Worm (Caenorhabditis elegans) whole organism, late embryonic: ENCODE data around the gene jnk-1.

Source experiments
- C08G9.2 ChIP-seq: sonication (generic microtip); optimal IDR thresholded peaks from 2 replicates; lab custom pipeline; 2016; ENCODE audit warnings: mild to moderate bottlenecking, missing genetic modification characterization, moderate library complexity, missing compliant biosample characterization
- C38D4.7 ChIP-seq: fragments of 200-800 bp; sonication (Bioruptor generic); optimal IDR thresholded peaks from 2 replicates; lab custom pipeline; 2018; ENCODE audit warnings: mild to moderate bottlenecking, missing genetic modification characterization, moderate library complexity, missing compliant biosample characterization
- K09A11.1 ChIP-seq: sonication (generic microtip); optimal IDR thresholded peaks from 2 replicates; lab custom pipeline; 2017; ENCODE audit warnings: antibody characterized with exemption, mild to moderate bottlenecking, missing genetic modification characterization, missing compliant biosample characterization; ENCODE audit not compliant: insufficient read depth
- ahr-1 ChIP-seq: sonication (generic microtip); optimal IDR thresholded peaks from 2 replicates; lab custom pipeline; 2016; ENCODE audit warnings: missing genetic modification characterization, missing compliant biosample characterization
- ama-1 ChIP-seq: fragments of 150-350 bp; optimal IDR thresholded peaks from 2 replicates; lab custom pipeline; 2014
- ceh-14 ChIP-seq: sonication (generic microtip); optimal IDR thresholded peaks from 2 replicates; lab custom pipeline; 2016; ENCODE audit warnings: missing genotype, missing genetic modification characterization, missing compliant biosample characterization
- ceh-2 ChIP-seq: sonication (generic microtip); optimal IDR thresholded peaks from 2 replicates; lab custom pipeline; 2016; ENCODE audit warnings: missing genotype, missing genetic modification characterization, missing compliant biosample characterization
- ceh-24 ChIP-seq: sonication (generic microtip); optimal IDR thresholded peaks from 2 replicates; lab custom pipeline; 2016; ENCODE audit warnings: mild to moderate bottlenecking, missing genetic modification characterization, missing compliant biosample characterization
- ceh-31 ChIP-seq: sonication (generic microtip); optimal IDR thresholded peaks from 2 replicates; lab custom pipeline; 2016; ENCODE audit warnings: missing genetic modification characterization, missing compliant biosample characterization
- che-1 ChIP-seq: sonication (generic microtip); optimal IDR thresholded peaks from 2 replicates; lab custom pipeline; 2016; ENCODE audit warnings: mild to moderate bottlenecking, missing genetic modification characterization, missing compliant biosample characterization
- dmd-4 ChIP-seq: sonication (generic microtip); optimal IDR thresholded peaks from 2 replicates; lab custom pipeline; 2016; ENCODE audit warnings: borderline replicate concordance, missing genetic modification characterization, missing compliant biosample characterization
- elt-4 ChIP-seq: sonication (generic microtip); optimal IDR thresholded peaks from 2 replicates; lab custom pipeline; 2016; ENCODE audit warnings: missing genetic modification characterization, missing compliant biosample characterization
- ets-4 ChIP-seq: sonication (generic microtip); optimal IDR thresholded peaks from 2 replicates; lab custom pipeline; 2016; ENCODE audit warnings: missing genetic modification characterization, missing compliant biosample characterization
- eyg-1 ChIP-seq: sonication (generic microtip); optimal IDR thresholded peaks from 2 replicates; lab custom pipeline; 2016; ENCODE audit warnings: missing genotype, missing genetic modification characterization, missing compliant biosample characterization
- fax-1 ChIP-seq: sonication (generic microtip); optimal IDR thresholded peaks from 2 replicates; lab custom pipeline; 2016; ENCODE audit warnings: missing genotype, missing genetic modification characterization, missing compliant biosample characterization
- fkh-10 ChIP-seq: fragments of 150-350 bp; optimal IDR thresholded peaks from 2 replicates; lab custom pipeline; 2014; ENCODE audit warnings: missing biosample characterization, missing genetic modification reagents, missing genetic modification characterization
- fkh-6 ChIP-seq: sonication (generic microtip); optimal IDR thresholded peaks from 2 replicates; lab custom pipeline; 2016; ENCODE audit warnings: missing genetic modification characterization, missing compliant biosample characterization
- gmeb-2 ChIP-seq: sonication (generic microtip); optimal IDR thresholded peaks from 2 replicates; lab custom pipeline; 2016; ENCODE audit warnings: missing genetic modification characterization, inconsistent platforms, missing compliant biosample characterization
- hlh-6 ChIP-seq: sonication (generic microtip); optimal IDR thresholded peaks from 2 replicates; lab custom pipeline; 2016; ENCODE audit warnings: missing genotype, missing genetic modification characterization, missing compliant biosample characterization
- lin-11 ChIP-seq: fragments of 200-800 bp; sonication (Bioruptor generic); optimal IDR thresholded peaks from 2 replicates; lab custom pipeline; 2018; ENCODE audit warnings: mild to moderate bottlenecking, missing genetic modification characterization, missing compliant biosample characterization
- madf-2 ChIP-seq: sonication (generic microtip); optimal IDR thresholded peaks from 2 replicates; lab custom pipeline; 2017; ENCODE audit warnings: missing genetic modification characterization, missing compliant biosample characterization
- mec-3 ChIP-seq: sonication (generic microtip); optimal IDR thresholded peaks from 2 replicates; lab custom pipeline; 2016; ENCODE audit warnings: borderline replicate concordance, missing genetic modification characterization, missing compliant biosample characterization
- nfya-1 ChIP-seq: sonication (generic microtip); optimal IDR thresholded peaks from 2 replicates; lab custom pipeline; 2017; ENCODE audit warnings: missing genetic modification characterization, mild to moderate bottlenecking, missing compliant biosample characterization, antibody characterized with exemption, moderate library complexity
- nhr-11 ChIP-seq: fragments of 150-350 bp; optimal IDR thresholded peaks from 2 replicates; lab custom pipeline; 2014; ENCODE audit warnings: missing biosample characterization, missing genetic modification characterization
- pat-9 ChIP-seq: fragments of 200-800 bp; sonication (Bioruptor generic); optimal IDR thresholded peaks from 2 replicates; lab custom pipeline; 2018; ENCODE audit warnings: mild to moderate bottlenecking, missing genetic modification characterization, moderate library complexity, missing compliant biosample characterization
- pax-1 ChIP-seq: fragments of 150-350 bp; optimal IDR thresholded peaks from 2 replicates; lab custom pipeline; 2014; ENCODE audit warnings: missing biosample characterization, missing genetic modification characterization
- pha-2 ChIP-seq: sonication (generic microtip); optimal IDR thresholded peaks from 2 replicates; lab custom pipeline; 2017; ENCODE audit warnings: mild to moderate bottlenecking, missing genetic modification characterization, missing compliant biosample characterization
- pha-4 ChIP-seq: fragments of 150-350 bp; optimal IDR thresholded peaks from 2 replicates; lab custom pipeline; 2018; ENCODE audit warnings: missing biosample characterization, missing genetic modification reagents, missing genetic modification characterization
- pqm-1 ChIP-seq: sonication (generic microtip); optimal IDR thresholded peaks from 2 replicates; lab custom pipeline; 2016; ENCODE audit warnings: missing genetic modification characterization, missing compliant biosample characterization
- pros-1 ChIP-seq: fragments of 150-350 bp; optimal IDR thresholded peaks from 2 replicates; lab custom pipeline; 2014; ENCODE audit warnings: missing biosample characterization, missing genetic modification reagents, missing genetic modification characterization
- ref-2 ChIP-seq: sonication (generic microtip); optimal IDR thresholded peaks from 2 replicates; lab custom pipeline; 2016; ENCODE audit warnings: missing genetic modification characterization, missing compliant biosample characterization
- rnt-1 ChIP-seq: sonication (generic microtip); optimal IDR thresholded peaks from 2 replicates; lab custom pipeline; 2016; ENCODE audit warnings: missing genetic modification characterization, missing compliant biosample characterization
- syd-9 ChIP-seq: sonication (generic microtip); optimal IDR thresholded peaks from 2 replicates; lab custom pipeline; 2016; ENCODE audit warnings: mild to moderate bottlenecking, missing genetic modification characterization, moderate library complexity, missing compliant biosample characterization
- tbx-7 ChIP-seq: sonication (generic microtip); optimal IDR thresholded peaks from 2 replicates; lab custom pipeline; 2016; ENCODE audit warnings: missing genotype, missing genetic modification characterization, missing compliant biosample characterization
- ttx-3 ChIP-seq: sonication (generic microtip); optimal IDR thresholded peaks from 2 replicates; lab custom pipeline; 2016; ENCODE audit warnings: missing genetic modification reagents, missing genetic modification characterization, missing compliant biosample characterization
- unc-55 ChIP-seq: sonication (generic microtip); optimal IDR thresholded peaks from 2 replicates; lab custom pipeline; 2017; ENCODE audit warnings: missing biosample characterization, missing genetic modification reagents, missing genetic modification characterization
- unc-86 ChIP-seq: sonication (generic microtip); optimal IDR thresholded peaks from 2 replicates; lab custom pipeline; 2016; ENCODE audit warnings: missing genetic modification characterization, missing compliant biosample characterization
- zip-5 ChIP-seq: sonication (generic microtip); optimal IDR thresholded peaks from 2 replicates; lab custom pipeline; 2016; ENCODE audit warnings: missing genetic modification characterization, missing compliant biosample characterization

Gene jnk-1

DNA sequence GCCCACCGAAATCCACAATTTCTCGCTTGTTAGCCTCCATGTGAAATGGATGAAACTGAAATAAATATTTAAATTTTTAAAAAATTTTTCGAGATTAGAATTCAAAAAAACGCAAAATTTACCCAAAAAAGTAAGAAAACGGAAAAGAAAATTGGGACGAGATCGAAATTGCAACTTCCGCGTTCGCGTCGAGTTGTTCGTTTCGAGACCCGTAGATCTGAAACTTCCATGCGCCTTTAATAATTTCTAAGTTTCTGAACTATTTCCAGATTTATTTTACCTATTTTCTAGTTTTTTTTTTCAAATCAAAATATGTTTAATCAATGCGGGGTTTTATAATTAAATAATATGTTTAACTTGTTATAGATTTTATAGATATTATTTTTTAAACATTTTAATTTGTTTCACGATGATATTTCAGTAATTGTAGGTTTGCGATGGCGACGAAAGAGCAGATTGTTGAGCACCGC is 19.7 kb downstream of the jnk-1 start, which contains the start of the genes pgl-1 and him-3:
Gene pgl-1 (minus strand): TSS at position 230 of the 470 bp plus-strand sequence.
Gene him-3 (plus strand): TSS at position 420 of the 470 bp plus-strand sequence.
- TF ChIP-seq fax-1 (tag; lab: Kevin White, UChicago) (no peak), pha-4 (no peak), C38D4.7 (no peak), ama-1 (lab: Kevin White, UChicago) (no peak), pha-2 (tag; lab: Kevin White, UChicago) (no peak), ceh-14 (tag; lab: Kevin White, UChicago) (no peak), che-1 (tag; lab: Kevin White, UChicago) (no peak), mec-3 (no peak), K09A11.1 (tag; lab: Kevin White, UChicago) (no peak), fkh-10 (GFP tag; lab: Kevin White, UChicago) (no peak), ets-4 (tag; lab: Kevin White, UChicago) (no peak), C08G9.2 (tag; lab: Kevin White, UChicago) (no peak), ref-2 (tag; lab: Kevin White, UChicago) (no peak), gmeb-2 (tag; lab: Kevin White, UChicago) (no peak), lin-11 (tag; lab: Kevin White, UChicago) (no peak), rnt-1 (tag; lab: Kevin White, UChicago) (no peak), ceh-2 (tag; lab: Kevin White, UChicago) (no peak), ahr-1 (tag; lab: Kevin White, UChicago) (no peak)
- TF ChIP-seq, all 69 proteins: peak for 0

DNA sequence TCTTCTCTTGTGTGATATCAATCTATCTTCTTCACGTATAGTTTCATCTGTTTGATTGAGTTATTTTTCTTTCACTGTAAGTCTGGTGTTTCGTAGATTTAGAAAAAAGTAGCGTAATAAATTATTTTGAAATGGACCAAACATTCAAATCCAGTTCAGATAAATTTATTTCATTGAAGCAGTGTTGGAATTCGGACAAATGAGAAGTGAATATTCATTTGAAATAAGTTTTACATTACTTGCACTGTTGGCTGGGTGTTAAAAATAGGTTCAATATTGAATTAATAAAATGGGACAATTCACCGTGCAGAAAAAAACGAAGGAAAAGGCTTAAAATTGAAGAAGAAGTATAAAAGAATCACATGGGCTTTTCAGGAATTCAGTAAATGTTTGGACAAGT is 21.2 kb downstream of the jnk-1 start:
- TF ChIP-seq fkh-6 (tag; lab: Kevin White, UChicago) (no peak), eyg-1 (tag; lab: Kevin White, UChicago) (no peak), elt-4 (tag; lab: Kevin White, UChicago) (no peak), syd-9 (tag; lab: Kevin White, UChicago) (no peak), ceh-24 (tag; lab: Kevin White, UChicago) (no peak), nfya-1 (tag; lab: Kevin White, UChicago) (no peak), madf-2 (no peak), pqm-1 (no peak), dmd-4 (tag; lab: Kevin White, UChicago) (no peak), unc-86 (no peak), zip-5 (tag; lab: Kevin White, UChicago) (no peak), hlh-6 (tag; lab: Kevin White, UChicago) (no peak), tbx-7 (tag; lab: Kevin White, UChicago) (no peak)

DNA sequence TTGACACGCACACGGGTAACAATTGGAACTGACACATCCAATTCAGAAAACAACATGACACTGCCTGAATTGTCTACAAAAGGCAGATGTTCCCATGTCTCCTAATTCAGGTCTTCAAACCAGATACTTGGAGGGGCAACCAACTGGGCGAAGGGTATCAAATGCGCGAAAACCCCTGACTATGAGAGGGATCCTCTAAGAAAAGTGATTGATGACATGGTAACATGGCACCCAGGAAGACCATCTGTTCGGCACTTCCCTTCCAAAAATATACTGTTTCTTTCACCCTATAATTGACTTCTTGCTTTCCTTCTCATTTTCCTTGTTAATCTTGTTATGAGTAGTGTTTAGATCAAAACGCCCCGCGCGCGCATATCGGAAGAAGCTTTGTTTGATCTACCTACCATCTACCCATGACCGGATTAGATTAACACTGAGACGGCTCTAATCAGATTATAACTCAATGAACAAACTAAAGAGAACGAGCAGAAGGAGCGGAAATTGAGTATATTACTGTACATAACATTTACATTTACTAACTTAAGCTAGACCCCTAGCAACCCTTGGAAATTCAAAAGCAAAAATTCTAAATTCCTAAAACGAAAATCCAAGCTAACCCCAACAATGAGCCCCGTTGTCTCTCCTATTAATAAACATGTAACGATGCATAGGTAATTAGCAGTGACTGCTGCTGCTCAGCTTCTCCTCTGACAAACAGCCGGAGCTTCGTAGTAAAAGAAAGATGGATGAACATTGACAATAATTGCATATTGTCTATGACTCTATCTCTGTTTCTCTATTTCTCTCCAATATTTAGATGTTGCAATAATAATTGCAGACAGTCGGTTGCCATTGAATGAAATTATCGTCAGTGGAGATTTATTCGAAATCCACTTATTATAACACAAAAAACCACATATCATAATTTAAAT is 27.3 kb downstream of the jnk-1 start:
- no peak for TF ChIP-seq pat-9 (tag; lab: Kevin White, UChicago)
- TF ChIP-seq unc-55 = peak; percentile 67
- no peak for TF ChIP-seq madf-2
- TF ChIP-seq pros-1 (tag; lab: Kevin White, UChicago) = no peak
- peak; percentile 32 for TF ChIP-seq ceh-31 (tag; lab: Kevin White, UChicago)
- TF ChIP-seq ttx-3 = no peak
- no peak for TF ChIP-seq nhr-11 (tag; lab: Kevin White, UChicago)
- TF ChIP-seq elt-4 (tag; lab: Kevin White, UChicago) = no peak
- peak; percentile 91 for TF ChIP-seq pax-1 (tag; lab: Kevin White, UChicago)
- TF ChIP-seq pha-2 (tag; lab: Kevin White, UChicago) = peak; percentile 12
